Fruit fly (Drosophila melanogaster) whole organism, prepupa: ENCODE measurements around the gene DIP2.
A peak's percentile ranks its signal among the peaks of the same experiment; 100 is the strongest.

Source experiments
- Blimp-1 ChIP-seq: fragments of 200-800 bp; sonication (Bioruptor generic); optimal IDR thresholded peaks from 3 replicates; lab custom pipeline; 2017; ENCODE audit warnings: missing biosample characterization, missing genetic modification characterization, mild to moderate bottlenecking, moderate library complexity, missing genetic modification reagents
- CG11902 ChIP-seq: fragments of 200-800 bp; sonication (Bioruptor generic); optimal IDR thresholded peaks from 3 replicates; lab custom pipeline; 2016; ENCODE audit warnings: missing biosample characterization, missing genetic modification characterization
- CG1621 ChIP-seq: fragments of 200-800 bp; sonication (Bioruptor generic); optimal IDR thresholded peaks from 3 replicates; lab custom pipeline; 2018; ENCODE audit warnings: missing biosample characterization, mild to moderate bottlenecking, missing genetic modification characterization
- CG3032 ChIP-seq: fragments of 200-800 bp; optimal IDR thresholded peaks from 2 replicates; lab custom pipeline; 2019; ENCODE audit warnings: missing biosample characterization, mild to moderate bottlenecking, missing genetic modification characterization, moderate library complexity
- CG34406 ChIP-seq: fragments of 200-800 bp; sonication (Bioruptor generic); optimal IDR thresholded peaks from 3 replicates; lab custom pipeline; 2016; ENCODE audit warnings: missing biosample characterization, missing genetic modification characterization
- CG3919 ChIP-seq: fragments of 200-800 bp; sonication (Bioruptor generic); optimal IDR thresholded peaks from 3 replicates; lab custom pipeline; 2016; ENCODE audit warnings: missing biosample characterization, missing genetic modification characterization
- CG6163 ChIP-seq: fragments of 200-800 bp; sonication (Bioruptor generic); IDR thresholded peaks from 3 replicates; pipeline ENCODE4 v1.3.6; 2022; ENCODE audit warnings: missing biosample characterization, missing genetic modification characterization
- CG6276 ChIP-seq: fragments of 200-800 bp; sonication (Bioruptor generic); optimal IDR thresholded peaks from 2 replicates; lab custom pipeline; 2017; ENCODE audit warnings: missing biosample characterization, mild to moderate bottlenecking, missing genetic modification characterization
- CG6808 ChIP-seq: fragments of 200-800 bp; sonication (Bioruptor generic); optimal IDR thresholded peaks from 3 replicates; lab custom pipeline; 2017; ENCODE audit warnings: missing biosample characterization, missing genetic modification characterization, mild to moderate bottlenecking, moderate library complexity, missing genetic modification reagents
- CG6854 ChIP-seq: fragments of 200-800 bp; sonication (Bioruptor generic); optimal IDR thresholded peaks from 2 replicates; lab custom pipeline; 2017; ENCODE audit warnings: missing biosample characterization, mild to moderate bottlenecking, missing genetic modification characterization
- CG8319 ChIP-seq: fragments of 200-800 bp; sonication (Bioruptor generic); optimal IDR thresholded peaks from 3 replicates; lab custom pipeline; 2016; ENCODE audit warnings: missing biosample characterization, missing genetic modification characterization
- CG8632 ChIP-seq: fragments of 200-800 bp; sonication (Bioruptor generic); optimal IDR thresholded peaks from 3 replicates; lab custom pipeline; 2016; ENCODE audit warnings: missing biosample characterization, missing genetic modification characterization
- CG9139 ChIP-seq: fragments of 200-800 bp; sonication (Bioruptor generic); optimal IDR thresholded peaks from 3 replicates; lab custom pipeline; 2017; ENCODE audit warnings: missing biosample characterization, mild to moderate bottlenecking, missing genetic modification characterization
- Eip78C ChIP-seq: fragments of 200-800 bp; sonication (Bioruptor generic); peaks from one replicate; lab custom pipeline; 2016; ENCODE audit warnings: missing biosample characterization, missing genetic modification characterization
- Eip93F ChIP-seq: fragments of 200-800 bp; sonication (Bioruptor generic); optimal IDR thresholded peaks from 2 replicates; lab custom pipeline; 2016; ENCODE audit warnings: missing biosample characterization, mild to moderate bottlenecking, missing genetic modification characterization
- Ets21C ChIP-seq: fragments of 200-800 bp; sonication (Bioruptor generic); optimal IDR thresholded peaks from 3 replicates; lab custom pipeline; 2016; ENCODE audit warnings: missing biosample characterization, missing genetic modification characterization
- Gug ChIP-seq: fragments of 200-800 bp; sonication (Bioruptor generic); IDR thresholded peaks from 2 replicates; pipeline ENCODE4 v1.3.6; 2022; ENCODE audit warnings: missing biosample characterization, missing genetic modification characterization
- Hr38 ChIP-seq: sonication (Bioruptor generic); optimal IDR thresholded peaks from 2 replicates; lab custom pipeline; 2016; ENCODE audit warnings: missing biosample characterization, missing genetic modification characterization
- Hr39 ChIP-seq: fragments of 200-800 bp; sonication (Bioruptor generic); optimal IDR thresholded peaks from 2 replicates; lab custom pipeline; 2016; ENCODE audit warnings: missing biosample characterization, missing genetic modification characterization
- Hr4 ChIP-seq: fragments of 200-800 bp; sonication (Bioruptor generic); optimal IDR thresholded peaks from 3 replicates; lab custom pipeline; 2016; ENCODE audit warnings: missing biosample characterization, missing genetic modification characterization
- Lpt ChIP-seq: fragments of 200-800 bp; sonication (Bioruptor generic); optimal IDR thresholded peaks from 3 replicates; lab custom pipeline; 2016; ENCODE audit warnings: missing biosample characterization, missing genetic modification characterization
- Met ChIP-seq: fragments of 200-800 bp; sonication (Bioruptor generic); optimal IDR thresholded peaks from 3 replicates; lab custom pipeline; 2016; ENCODE audit warnings: missing biosample characterization, missing genetic modification characterization
- OdsH ChIP-seq: fragments of 200-800 bp; sonication (Bioruptor generic); optimal IDR thresholded peaks from 3 replicates; lab custom pipeline; 2016; ENCODE audit warnings: missing biosample characterization, missing genetic modification characterization
- acj6 ChIP-seq: fragments of 200-800 bp; sonication (Bioruptor generic); optimal IDR thresholded peaks from 3 replicates; lab custom pipeline; 2016; ENCODE audit warnings: missing biosample characterization, missing genetic modification characterization
- dac ChIP-seq: fragments of 200-800 bp; sonication (Bioruptor generic); optimal IDR thresholded peaks from 2 replicates; lab custom pipeline; 2017; ENCODE audit warnings: missing biosample characterization, mild to moderate bottlenecking, missing genetic modification characterization
- eg ChIP-seq: fragments of 200-800 bp; sonication (Bioruptor generic); IDR thresholded peaks from 3 replicates; pipeline ENCODE4 v1.3.6; 2022; ENCODE audit warnings: missing biosample characterization, missing genetic modification characterization
- esn ChIP-seq: fragments of 200-800 bp; sonication (Bioruptor generic); optimal IDR thresholded peaks from 2 replicates; lab custom pipeline; 2016; ENCODE audit warnings: missing biosample characterization, mild to moderate bottlenecking, missing genetic modification characterization, moderate library complexity
- fd59A ChIP-seq: fragments of 200-800 bp; sonication (Bioruptor generic); optimal IDR thresholded peaks from 2 replicates; lab custom pipeline; 2017; ENCODE audit warnings: missing biosample characterization, mild to moderate bottlenecking, missing genetic modification characterization, missing genetic modification reagents
- fd85E ChIP-seq: fragments of 200-800 bp; sonication (Bioruptor generic); optimal IDR thresholded peaks from 3 replicates; lab custom pipeline; 2016; ENCODE audit warnings: missing biosample characterization, missing genetic modification characterization
- fkh ChIP-seq: fragments of 200-800 bp; sonication (Bioruptor generic); optimal IDR thresholded peaks from 3 replicates; lab custom pipeline; 2017; ENCODE audit warnings: missing biosample characterization, mild to moderate bottlenecking, missing genetic modification characterization, moderate library complexity
- lz ChIP-seq: fragments of 200-800 bp; sonication (Bioruptor generic); optimal IDR thresholded peaks from 3 replicates; lab custom pipeline; 2016; ENCODE audit warnings: missing biosample characterization, missing genetic modification characterization
- net ChIP-seq: fragments of 200-800 bp; sonication (Bioruptor generic); optimal IDR thresholded peaks from 3 replicates; lab custom pipeline; 2016; ENCODE audit warnings: missing biosample characterization, missing genetic modification characterization
- pdm3 ChIP-seq: fragments of 200-800 bp; sonication (Bioruptor generic); optimal IDR thresholded peaks from 3 replicates; lab custom pipeline; 2016; ENCODE audit warnings: missing biosample characterization, missing genetic modification characterization
- salr ChIP-seq, 2 experiments: fragments of 200-800 bp; sonication (Bioruptor generic); optimal IDR thresholded peaks; 3 replicates each; lab custom pipeline; 2016 to 2018; ENCODE audit warnings: missing biosample characterization in 2 of 2, missing genetic modification characterization in 2 of 2, mild to moderate bottlenecking in 1 of 2
- spab ChIP-seq: fragments of 200-800 bp; sonication (Bioruptor generic); optimal IDR thresholded peaks from 2 replicates; lab custom pipeline; 2017; ENCODE audit warnings: missing biosample characterization, mild to moderate bottlenecking, missing genetic modification characterization, missing genetic modification reagents
- ss ChIP-seq, 2 experiments: fragments of 200-800 bp; sonication (Bioruptor generic); optimal IDR thresholded peaks; 2 replicates in 1 of 2; 3 replicates in 1 of 2; lab custom pipeline; 2017 to 2018; ENCODE audit warnings: mild to moderate bottlenecking in 2 of 2, missing biosample characterization in 2 of 2, missing genetic modification characterization in 2 of 2, moderate library complexity in 1 of 2
- svp ChIP-seq: fragments of 200-800 bp; sonication (Bioruptor generic); peaks from one replicate; lab custom pipeline; 2016; ENCODE audit warnings: missing biosample characterization, missing genetic modification characterization
- topi ChIP-seq: fragments of 200-800 bp; sonication (Bioruptor generic); optimal IDR thresholded peaks from 3 replicates; lab custom pipeline; 2016; ENCODE audit warnings: missing biosample characterization, missing genetic modification characterization
- vri ChIP-seq: fragments of 200-800 bp; sonication (Bioruptor generic); optimal IDR thresholded peaks from 3 replicates; lab custom pipeline; 2016; ENCODE audit warnings: missing biosample characterization, mild to moderate bottlenecking, missing genetic modification characterization

DIP2 gene

DNA sequence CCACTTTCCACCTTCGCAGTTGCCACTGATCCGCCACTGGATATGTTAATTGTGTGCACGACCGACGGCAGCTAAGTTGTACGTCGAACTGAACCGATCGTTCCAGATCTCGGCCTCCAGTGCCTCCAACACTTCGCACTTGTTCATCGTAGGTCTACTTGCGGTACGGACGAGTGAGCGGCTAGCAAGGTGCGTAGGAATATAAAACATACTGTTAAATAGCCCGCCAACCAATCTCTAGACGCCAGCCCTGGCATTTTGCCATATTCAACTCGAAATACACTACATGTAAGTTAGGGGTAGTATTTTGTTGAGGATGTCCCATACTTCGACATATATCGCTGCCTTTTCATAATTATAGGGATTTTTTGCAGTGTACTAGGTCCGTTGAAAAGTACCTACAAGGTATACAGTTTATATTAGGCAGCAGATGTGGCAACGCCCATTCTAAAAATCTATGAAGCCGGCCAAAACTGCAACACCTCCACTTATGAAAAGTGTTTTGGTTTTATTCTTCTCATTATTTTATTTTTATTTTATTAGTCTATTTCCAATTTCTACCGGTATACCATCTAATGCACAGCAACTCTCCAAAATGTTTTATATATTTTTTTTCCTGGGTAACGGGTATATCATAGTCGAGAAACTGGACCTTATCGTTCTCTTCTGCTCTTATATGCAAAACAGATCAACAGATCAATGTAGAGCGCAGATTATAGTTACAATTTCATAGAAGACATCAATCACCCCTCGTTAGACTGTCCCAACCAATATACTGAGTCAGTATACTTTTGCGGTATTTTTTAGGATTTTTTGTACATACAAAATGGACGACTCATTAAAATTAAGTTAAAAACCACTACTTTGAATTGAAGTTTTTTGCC, 34.5 kb downstream of the DIP2 start, which contains the start of the genes pyx and CG33229 (continued):
- TF ChIP-seq OdsH (GFP tag; lab: Kevin White, UChicago) (peak; percentile 87), CG6808 (peak; percentile 71), CG8632 (GFP tag; lab: Kevin White, UChicago) (peak; percentile 67), dac (GFP tag; lab: Kevin White, UChicago) (peak; percentile 80), Lpt (GFP tag; lab: Kevin White, UChicago) (peak; percentile 65), fd85E (GFP tag; lab: Kevin White, UChicago) (no peak), lz (GFP tag; lab: Kevin White, UChicago) (peak; percentile 88), ss (GFP tag; optimal IDR thresholded peaks at IDR 0.05; lab: Kevin White, UChicago) (peak; percentile 12 to 44), salr (GFP tag; optimal IDR thresholded peaks at IDR 0.05; lab: Kevin White, UChicago) (peak; percentile 72), Met (peak; percentile 82), CG11902 (peak; percentile 81), CG34406 (GFP tag; lab: Kevin White, UChicago) (peak; percentile 75), CG9139 (no peak), Eip93F (GFP tag; lab: Kevin White, UChicago) (peak; percentile 79), spab (GFP tag; lab: Kevin White, UChicago) (peak; percentile 56), topi (GFP tag; lab: Kevin White, UChicago) (peak; percentile 85), CG6854 (GFP tag; lab: Kevin White, UChicago) (no peak), Hr4 (GFP tag; lab: Kevin White, UChicago) (peak; percentile 92), vri (GFP tag; lab: Kevin White, UChicago) (no peak), fd59A (peak; percentile 64)

DNA sequence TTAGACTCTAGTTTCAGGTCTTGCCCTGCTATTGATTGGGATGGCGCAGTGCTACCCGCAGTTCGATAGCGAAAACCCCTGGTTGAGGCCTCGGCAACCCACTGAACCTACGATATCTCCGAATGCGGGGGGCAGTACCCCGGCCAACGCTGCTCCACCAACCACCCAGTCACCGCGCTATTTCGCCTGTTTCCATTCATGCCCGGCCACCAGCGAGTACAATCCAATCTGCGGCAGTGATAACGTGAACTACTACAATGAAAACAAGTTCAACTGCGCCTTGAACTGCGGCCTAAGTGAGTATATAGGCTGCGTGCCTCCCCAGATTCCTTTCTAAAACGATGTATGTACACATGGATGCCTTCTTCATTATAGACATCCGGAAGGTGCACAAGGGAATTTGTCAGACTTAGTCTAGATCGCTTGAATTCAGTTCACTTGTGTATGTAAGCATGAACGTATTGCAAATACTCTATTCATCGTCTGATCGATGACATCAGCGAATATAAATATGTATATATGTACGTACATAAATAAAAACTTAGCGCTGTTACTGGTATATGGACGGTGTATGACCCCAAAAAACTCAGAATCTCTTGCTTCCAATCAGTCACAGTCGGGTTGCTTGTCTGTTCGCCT, 40.2 kb downstream of the DIP2 start, which contains the start of gene CG13877:
Gene CG13877 (plus strand): TSS at position 589 of the 639 bp plus-strand sequence.
- TF ChIP-seq dac (GFP tag; lab: Kevin White, UChicago) (no peak), CG6163 (GFP tag; lab: Robert Waterston, UW) (no peak), CG3032 (no peak), svp (GFP tag; lab: Kevin White, UChicago) (peak; percentile 92), ss (GFP tag; optimal IDR thresholded peaks at IDR 0.05; lab: Kevin White, UChicago) (no peak), Hr39 (GFP tag; lab: Kevin White, UChicago) (no peak), Gug (no peak), CG8319 (GFP tag; lab: Kevin White, UChicago) (no peak), eg (GFP tag; lab: Robert Waterston, UW) (no peak)

- no peak for TF ChIP-seq fkh (GFP tag; lab: Kevin White, UChicago)
- TF ChIP-seq net: no peak
- no peak for TF ChIP-seq CG3919 (GFP tag; lab: Kevin White, UChicago)
- no peak for TF ChIP-seq CG1621 (tag; lab: Kevin White, UChicago)
- no peak for TF ChIP-seq CG6276 (GFP tag; lab: Kevin White, UChicago)
- no peak for TF ChIP-seq Blimp-1
- no peak for TF ChIP-seq Ets21C (GFP tag; lab: Kevin White, UChicago)
- TF ChIP-seq topi (GFP tag; lab: Kevin White, UChicago): no peak
- no peak for TF ChIP-seq pdm3 (GFP tag; lab: Kevin White, UChicago)
- TF ChIP-seq Hr39 (GFP tag; lab: Kevin White, UChicago): no peak
- TF ChIP-seq CG6808: no peak
- no peak for TF ChIP-seq Eip78C (GFP tag; lab: Kevin White, UChicago)
- TF ChIP-seq esn (GFP tag; lab: Kevin White, UChicago): no peak
- TF ChIP-seq CG9139: no peak
- no peak for TF ChIP-seq acj6 (GFP tag; lab: Kevin White, UChicago)
- TF ChIP-seq CG6163 (GFP tag; lab: Robert Waterston, UW): no peak
- no peak for TF ChIP-seq Hr38 (GFP tag; lab: Kevin White, UChicago)
- no peak for TF ChIP-seq svp (GFP tag; lab: Kevin White, UChicago)
- TF ChIP-seq lz (GFP tag; lab: Kevin White, UChicago): no peak
Measured at dm6 chr3L:216325-216724, 41.4 kb downstream of the DIP2 start, which contains the start of gene Kaz1-ORFB. TSS of gene Kaz1-ORFB (plus strand) at chr3L:216625.
